Fruit fly (Drosophila melanogaster) whole organism, embryonic: ENCODE data around the gene CG7903.

Experiments used
- Atf-2 ChIP-seq: fragments of 200-800 bp; sonication (Bioruptor generic); optimal IDR thresholded peaks from 2 replicates; lab custom pipeline; 2016; ENCODE audit warnings: missing biosample characterization, missing genetic modification characterization
- CG10209 ChIP-seq: fragments of 200-800 bp; sonication (Bioruptor generic); optimal IDR thresholded peaks from 3 replicates; lab custom pipeline; 2017; ENCODE audit warnings: missing biosample characterization, mild to moderate bottlenecking, missing genetic modification characterization, missing genetic modification reagents
- CG10462 ChIP-seq: fragments of 200-800 bp; sonication (Bioruptor generic); optimal IDR thresholded peaks from 2 replicates; lab custom pipeline; 2016; ENCODE audit warnings: missing biosample characterization, missing genetic modification characterization
- CG10565 ChIP-seq: fragments of 200-800 bp; sonication (Bioruptor generic); optimal IDR thresholded peaks from 3 replicates; lab custom pipeline; 2016; ENCODE audit warnings: missing biosample characterization, mild to moderate bottlenecking, missing genetic modification characterization
- CG11560 ChIP-seq: fragments of 200-800 bp; sonication (Bioruptor generic); IDR thresholded peaks from 3 replicates; pipeline ENCODE4 v1.3.6; 2022; ENCODE audit warnings: missing biosample characterization, missing genetic modification characterization
- CG12942 ChIP-seq: fragments of 200-800 bp; sonication (Bioruptor generic); optimal IDR thresholded peaks from 3 replicates; lab custom pipeline; 2016; ENCODE audit warnings: missing biosample characterization, missing genetic modification characterization
- CG13424 ChIP-seq: fragments of 200-800 bp; sonication (Bioruptor generic); optimal IDR thresholded peaks from 2 replicates; lab custom pipeline; 2019; ENCODE audit warnings: missing biosample characterization, mild to moderate bottlenecking, missing genetic modification characterization, moderate library complexity
- CG15696 ChIP-seq: fragments of 200-800 bp; sonication (Bioruptor generic); optimal IDR thresholded peaks from 2 replicates; lab custom pipeline; 2019; ENCODE audit warnings: missing biosample characterization, mild to moderate bottlenecking, missing genetic modification characterization, moderate library complexity
- CG17612 ChIP-seq: fragments of 200-800 bp; sonication (Bioruptor generic); IDR thresholded peaks from 2 replicates; pipeline ENCODE4 v1.3.6; 2022; ENCODE audit warnings: missing biosample characterization, missing genetic modification characterization
- CG17829 ChIP-seq: fragments of 200-800 bp; optimal IDR thresholded peaks from 2 replicates; lab custom pipeline; 2019; ENCODE audit warnings: missing biosample characterization, mild to moderate bottlenecking, missing genetic modification characterization, moderate library complexity
- CG17912 ChIP-seq: fragments of 200-800 bp; sonication (Bioruptor generic); optimal IDR thresholded peaks from 2 replicates; lab custom pipeline; 2018; ENCODE audit warnings: missing biosample characterization, mild to moderate bottlenecking, missing genetic modification characterization
- CG30403 ChIP-seq: fragments of 200-800 bp; sonication (Bioruptor generic); optimal IDR thresholded peaks from 3 replicates; lab custom pipeline; 2016; ENCODE audit warnings: missing biosample characterization, missing genetic modification characterization
- CG34224 ChIP-seq: fragments of 200-800 bp; sonication (Bioruptor generic); IDR thresholded peaks from 3 replicates; pipeline ENCODE4 v1.3.6; 2022; ENCODE audit warnings: missing biosample characterization, missing genetic modification characterization; ENCODE audit not compliant: partially characterized antibody
- CG3847 ChIP-seq: fragments of 200-800 bp; sonication (Bioruptor generic); IDR thresholded peaks from 2 replicates; pipeline ENCODE4 v1.3.6; 2022; ENCODE audit warnings: missing biosample characterization, missing genetic modification characterization
- CG4328 ChIP-seq: fragments of 200-800 bp; sonication (Bioruptor generic); optimal IDR thresholded peaks from 3 replicates; lab custom pipeline; 2017; ENCODE audit warnings: missing biosample characterization, missing genetic modification reagents, missing genetic modification characterization
- CG4730 ChIP-seq: fragments of 200-800 bp; sonication (Bioruptor generic); IDR thresholded peaks from 2 replicates; pipeline ENCODE4 v1.3.6; 2022; ENCODE audit warnings: missing biosample characterization, missing genetic modification characterization
- CG8089 ChIP-seq: fragments of 200-800 bp; sonication (Bioruptor generic); optimal IDR thresholded peaks from 3 replicates; lab custom pipeline; 2016; ENCODE audit warnings: missing biosample characterization, missing genetic modification characterization
- CoRest ChIP-seq: fragments of 200-800 bp; sonication (Bioruptor generic); optimal IDR thresholded peaks from 3 replicates; lab custom pipeline; 2018; ENCODE audit warnings: missing biosample characterization, mild to moderate bottlenecking, missing genetic modification characterization, moderate library complexity
- Dek ChIP-seq: fragments of 200-800 bp; sonication (Bioruptor generic); optimal IDR thresholded peaks from 3 replicates; lab custom pipeline; 2019; ENCODE audit warnings: missing biosample characterization, mild to moderate bottlenecking, missing genetic modification characterization, moderate library complexity
- Dip2 ChIP-seq: fragments of 200-800 bp; sonication (Bioruptor generic); IDR thresholded peaks from 2 replicates; pipeline ENCODE4 v1.3.6; 2022; ENCODE audit warnings: missing biosample characterization, missing genetic modification characterization
- Hr3 ChIP-seq: fragments of 200-800 bp; sonication (Bioruptor generic); optimal IDR thresholded peaks from 3 replicates; lab custom pipeline; 2016; ENCODE audit warnings: missing biosample characterization, missing genetic modification characterization
- Hr39 ChIP-seq: fragments of >200 bp; optimal IDR thresholded peaks from 2 replicates; lab custom pipeline; 2017
- Sry-δ ChIP-seq: fragments of 200-800 bp; sonication (Bioruptor generic); optimal IDR thresholded peaks from 2 replicates; lab custom pipeline; 2016; ENCODE audit warnings: missing biosample characterization, missing genetic modification characterization
- Trl ChIP-seq, 3 experiments: fragments of >200 bp in 2 of 3; fragments of 200-800 bp in 1 of 3; sonication (Bioruptor generic) in 1 of 3; optimal IDR thresholded peaks; 2 replicates in 1 of 3; 3 replicates in 2 of 3; lab custom pipeline; 2016 to 2017; ENCODE audit warnings: missing biosample characterization in 1 of 3, missing genetic modification characterization in 1 of 3
- Vsx1 ChIP-seq: fragments of 200-800 bp; sonication (Bioruptor generic); optimal IDR thresholded peaks from 2 replicates; lab custom pipeline; 2017; ENCODE audit warnings: missing biosample characterization, mild to moderate bottlenecking, missing genetic modification characterization, missing genetic modification reagents
- YL-1 ChIP-seq: fragments of 200-800 bp; sonication (Bioruptor generic); optimal IDR thresholded peaks from 3 replicates; lab custom pipeline; 2017; ENCODE audit warnings: missing biosample characterization, mild to moderate bottlenecking, missing genetic modification characterization
- cad ChIP-seq: fragments of >200 bp; optimal IDR thresholded peaks from 2 replicates; lab custom pipeline; 2017; ENCODE audit warnings: missing biosample characterization, missing genetic modification characterization
- caup ChIP-seq: fragments of 200-800 bp; sonication (Bioruptor generic); optimal IDR thresholded peaks from 3 replicates; lab custom pipeline; 2017; ENCODE audit warnings: missing biosample characterization, mild to moderate bottlenecking, missing genetic modification characterization, moderate library complexity; ENCODE audit not compliant: severe bottlenecking
- dimm ChIP-seq: fragments of 200-800 bp; sonication (Bioruptor generic); IDR thresholded peaks from 2 replicates; pipeline ENCODE4 v1.3.6; 2022; ENCODE audit warnings: missing biosample characterization, missing genetic modification characterization
- dm ChIP-seq: fragments of 200-800 bp; sonication (Bioruptor generic); optimal IDR thresholded peaks from 3 replicates; lab custom pipeline; 2016; ENCODE audit warnings: missing biosample characterization, missing genetic modification characterization
- dmrt99B ChIP-seq: fragments of 200-800 bp; sonication (Bioruptor generic); optimal IDR thresholded peaks from 2 replicates; lab custom pipeline; 2018; ENCODE audit warnings: missing biosample characterization, mild to moderate bottlenecking, missing genetic modification characterization, moderate library complexity
- dpn ChIP-seq, 2 experiments: fragments of 200-800 bp; sonication (Bioruptor generic); optimal IDR thresholded peaks; 3 replicates each; lab custom pipeline; 2016; ENCODE audit warnings: missing biosample characterization in 2 of 2, missing genetic modification characterization in 2 of 2
- emc ChIP-seq: fragments of 200-800 bp; sonication (Bioruptor generic); optimal IDR thresholded peaks from 2 replicates; lab custom pipeline; 2016; ENCODE audit warnings: missing biosample characterization, missing genetic modification characterization
- gt ChIP-seq: fragments of 200-800 bp; sonication (Bioruptor generic); IDR thresholded peaks from 2 replicates; pipeline ENCODE4 v1.3.6; 2022; ENCODE audit warnings: missing biosample characterization, missing genetic modification characterization
- h ChIP-seq: fragments of >200 bp; optimal IDR thresholded peaks from 2 replicates; lab custom pipeline; 2017
- ind ChIP-seq: fragments of 200-800 bp; sonication (Bioruptor generic); optimal IDR thresholded peaks from 3 replicates; lab custom pipeline; 2016; ENCODE audit warnings: missing biosample characterization, missing genetic modification characterization
- insv ChIP-seq, 2 experiments: fragments of 200-800 bp; sonication (Bioruptor generic); optimal IDR thresholded peaks; 3 replicates each; lab custom pipeline; 2016 to 2018; ENCODE audit warnings: missing biosample characterization in 2 of 2, missing genetic modification characterization in 2 of 2
- knrl ChIP-seq: fragments of 200-800 bp; sonication (Bioruptor generic); IDR thresholded peaks from 3 replicates; pipeline ENCODE4 v1.3.6; 2022; ENCODE audit warnings: missing biosample characterization, missing genetic modification characterization; ENCODE audit not compliant: partially characterized antibody
- mirr ChIP-seq: fragments of 200-800 bp; sonication (Bioruptor generic); optimal IDR thresholded peaks from 3 replicates; lab custom pipeline; 2018; ENCODE audit warnings: missing biosample characterization, mild to moderate bottlenecking, missing genetic modification characterization
- nom ChIP-seq: fragments of 200-800 bp; sonication (Bioruptor generic); optimal IDR thresholded peaks from 2 replicates; lab custom pipeline; 2017; ENCODE audit warnings: missing biosample characterization, missing genetic modification characterization, mild to moderate bottlenecking, moderate library complexity, missing genetic modification reagents
- peb ChIP-seq: fragments of 200-800 bp; sonication (Bioruptor generic); IDR thresholded peaks from 2 replicates; pipeline ENCODE4 v1.3.6; 2022; ENCODE audit warnings: missing biosample characterization, missing genetic modification characterization
- pfk ChIP-seq: fragments of 200-800 bp; sonication (Bioruptor generic); optimal IDR thresholded peaks from 2 replicates; lab custom pipeline; 2018; ENCODE audit warnings: missing biosample characterization, mild to moderate bottlenecking, missing genetic modification characterization, moderate library complexity
- ro ChIP-seq: fragments of 200-800 bp; sonication (Bioruptor generic); IDR thresholded peaks from 2 replicates; pipeline ENCODE4 v1.3.6; 2022; ENCODE audit warnings: missing biosample characterization, missing genetic modification characterization
- row ChIP-seq: fragments of 200-800 bp; sonication (Bioruptor generic); IDR thresholded peaks from 3 replicates; pipeline ENCODE4 v1.3.6; 2022; ENCODE audit warnings: missing biosample characterization, missing genetic modification characterization
- sens-2 ChIP-seq: fragments of 200-800 bp; sonication (Bioruptor generic); IDR thresholded peaks from 2 replicates; pipeline ENCODE4 v1.3.6; 2022; ENCODE audit warnings: missing biosample characterization, missing genetic modification characterization
- tap ChIP-seq: fragments of 200-800 bp; optimal IDR thresholded peaks from 3 replicates; lab custom pipeline; 2019; ENCODE audit warnings: missing biosample characterization, mild to moderate bottlenecking, missing genetic modification characterization, moderate library complexity
- ttk ChIP-seq: fragments of 200-800 bp; sonication (Bioruptor generic); IDR thresholded peaks from 2 replicates; pipeline ENCODE4 v2.1.2; 2022; ENCODE audit warnings: missing biosample characterization, missing genetic modification characterization
- unc-4 ChIP-seq: fragments of 200-800 bp; sonication (Bioruptor generic); IDR thresholded peaks from 2 replicates; pipeline ENCODE4 v1.3.6; 2022; ENCODE audit warnings: missing biosample characterization, missing genetic modification characterization; ENCODE audit not compliant: partially characterized antibody
- vvl ChIP-seq: fragments of 200-800 bp; sonication (Bioruptor generic); IDR thresholded peaks from 2 replicates; pipeline ENCODE4 v1.3.6; 2022; ENCODE audit warnings: missing biosample characterization, missing genetic modification characterization
- zen2 ChIP-seq: fragments of 200-800 bp; sonication (Bioruptor generic); IDR thresholded peaks from 3 replicates; pipeline ENCODE4 v1.3.6; 2022; ENCODE audit warnings: missing biosample characterization, missing genetic modification characterization; ENCODE audit not compliant: partially characterized antibody

CG7903 gene

dm6 chr3R:29997607-29998236 is 2.7 kb upstream of the CG7903 start, which contains the start of the genes CG15525 and CG11504 (continued):
- no peak for TF ChIP-seq CG15696 (tag; lab: Kevin White, UChicago)
- peak; percentile 93 for TF ChIP-seq CG34224 (GFP tag; lab: Robert Waterston, UW)
- no peak for TF ChIP-seq tap
- TF ChIP-seq CG3847: peak; percentile 43
- no peak for TF ChIP-seq Dip2 (GFP tag; lab: Robert Waterston, UW)
- no peak for TF ChIP-seq CG4328 (GFP tag; lab: Kevin White, UChicago)
- TF ChIP-seq row: peak; percentile 93
- no peak for TF ChIP-seq gt (GFP tag; lab: Robert Waterston, UW)
- TF ChIP-seq zen2: peak; percentile 28; the same call in 1 of the 3 replicates
- TF ChIP-seq CG17829 (tag; lab: Kevin White, UChicago): peak; percentile 43
- TF ChIP-seq CG17612: no peak
- TF ChIP-seq pfk (GFP tag; lab: Kevin White, UChicago): no peak
- TF ChIP-seq dpn (GFP tag; optimal IDR thresholded peaks at IDR 0.05; lab: Kevin White, UChicago): peak; percentile 68 to 75
- TF ChIP-seq ro (GFP tag; lab: Robert Waterston, UW): no peak
- TF ChIP-seq CG11560 (tag; lab: Robert Waterston, UW): peak; percentile 59; the same call in 2 of the 3 replicates
- TF ChIP-seq nom: no peak
- no peak for TF ChIP-seq Hr39
- TF ChIP-seq insv (GFP tag; optimal IDR thresholded peaks at IDR 0.05; lab: Kevin White, UChicago): peak in 1 of 2 experiments; percentile 7
- TF ChIP-seq dm: peak; percentile 15
- no peak for TF ChIP-seq sens-2 (GFP tag; lab: Robert Waterston, UW)
- TF ChIP-seq dimm (GFP tag; lab: Robert Waterston, UW): no peak
- TF ChIP-seq CG12942: peak; percentile 26
- no peak for TF ChIP-seq caup (GFP tag; lab: Kevin White, UChicago)
- TF ChIP-seq ttk (GFP tag; lab: Robert Waterston, UW): peak; percentile 53; the same call in 1 of the 2 replicates
- peak; percentile 1 for TF ChIP-seq Atf-2 (GFP tag; lab: Kevin White, UChicago)
- TF ChIP-seq peb (GFP tag; lab: Robert Waterston, UW): no peak
- TF ChIP-seq CG8089 (GFP tag; lab: Kevin White, UChicago): peak; percentile 16
- TF ChIP-seq Trl (optimal IDR thresholded peaks at IDR 0.05; lab: Kevin White, UChicago): no peak
- no peak for TF ChIP-seq Trl (GFP tag; optimal IDR thresholded peaks at IDR 0.05; lab: Kevin White, UChicago)
- TF ChIP-seq unc-4: peak; percentile 91
- peak; percentile 50 for TF ChIP-seq CoRest
- peak; percentile 67 for TF ChIP-seq ind (GFP tag; lab: Kevin White, UChicago)
- TF ChIP-seq knrl: peak; percentile 92
- TF ChIP-seq Hr3 (GFP tag; lab: Kevin White, UChicago): peak; percentile 48
- no peak for TF ChIP-seq dmrt99B
- peak; percentile 71 for TF ChIP-seq CG30403 (GFP tag; lab: Kevin White, UChicago)
- no peak for TF ChIP-seq emc
- no peak for TF ChIP-seq cad (GFP tag; lab: Kevin White, UChicago)
- peak; percentile 39 for TF ChIP-seq CG13424
- TF ChIP-seq CG17912 (GFP tag; lab: Kevin White, UChicago): no peak
- TF ChIP-seq Sry-δ (GFP tag; lab: Kevin White, UChicago): peak; percentile 74
- no peak for TF ChIP-seq CG10209 (GFP tag; lab: Kevin White, UChicago)
- TF ChIP-seq vvl (GFP tag; lab: Robert Waterston, UW): peak; percentile 62; the same call in 1 of the 2 replicates
- peak; percentile 24 for TF ChIP-seq Dek (tag; lab: Kevin White, UChicago)
- peak; percentile 79 for TF ChIP-seq YL-1 (GFP tag; lab: Kevin White, UChicago)
- peak; percentile 24; the same call in 1 of the 2 replicates for TF ChIP-seq CG4730 (GFP tag; lab: Robert Waterston, UW)
- no peak for TF ChIP-seq CG10462 (GFP tag; lab: Kevin White, UChicago)
- no peak for TF ChIP-seq Vsx1 (GFP tag; lab: Kevin White, UChicago)
- no peak for TF ChIP-seq CG10565 (GFP tag; lab: Kevin White, UChicago)
- no peak for TF ChIP-seq h (lab: Kevin White, UChicago)
- no peak for TF ChIP-seq mirr
